Worm (Caenorhabditis elegans): ENCODE data around the gene W04B5.6.

W04B5.6 gene

ce11 chrIII:2410925-2411450, 24.3 kb downstream of the W04B5.6 start, which contains the start of gene mrpl-30:
TSS of gene mrpl-30 (minus strand) at chrIII:2410975.
- peak; percentile 76 for TF ChIP-seq ceh-28 (tag; optimal IDR thresholded peaks at IDR 0.05)
- no peak for TF ChIP-seq nhr-237 (tag; optimal IDR thresholded peaks at IDR 0.05)

ce11 chrIII:2401126-2402123, 33.8 kb downstream of the W04B5.6 start, which contains the start of the genes cic-1 and strm-1:
TSS of gene cic-1 (minus strand) at chrIII:2401221.
TSS of gene strm-1 (plus strand) at chrIII:2402070.
- TF ChIP-seq nfya-1 (tag; optimal IDR thresholded peaks at IDR 0.05; ENCODE audit: insufficient read depth) (peak; percentile 50), pqm-1 (tag; optimal IDR thresholded peaks at IDR 0.05) (peak; percentile 6), egl-5 (tag; optimal IDR thresholded peaks at IDR 0.05) (peak; percentile 27), nhr-67 (tag; optimal IDR thresholded peaks at IDR 0.05) (no peak), pha-4 (tag; optimal IDR thresholded peaks at IDR 0.05) (peak; percentile 56), R02D3.7 (tag; optimal IDR thresholded peaks at IDR 0.05) (peak; percentile 98), ceh-28 (tag; optimal IDR thresholded peaks at IDR 0.05) (peak; percentile 68), hmg-11 (tag; optimal IDR thresholded peaks at IDR 0.05) (peak; percentile 59), lin-15B (tag; optimal IDR thresholded peaks at IDR 0.05) (peak; percentile 69), ceh-82 (tag; optimal IDR thresholded peaks at IDR 0.05) (no peak), lin-39 (tag; optimal IDR thresholded peaks at IDR 0.05) (peak; percentile 22), mdl-1 (tag; optimal IDR thresholded peaks at IDR 0.05) (no peak)

- TF ChIP-seq nfya-1 (tag; optimal IDR thresholded peaks at IDR 0.05; ENCODE audit: insufficient read depth) = no peak
- no peak for TF ChIP-seq ZK546.5 (tag; optimal IDR thresholded peaks at IDR 0.05)
- no peak for TF ChIP-seq ceh-28 (tag; optimal IDR thresholded peaks at IDR 0.05)
- no peak for TF ChIP-seq elt-3 (tag; optimal IDR thresholded peaks at IDR 0.05)
- TF ChIP-seq hmg-11 (tag; optimal IDR thresholded peaks at IDR 0.05) = no peak
- TF ChIP-seq nhr-11 (tag; optimal IDR thresholded peaks at IDR 0.05) = no peak
Observed at ce11 chrIII:2393666-2394154, 41.6 kb downstream of the W04B5.6 start.

- TF ChIP-seq mdl-1 (tag; optimal IDR thresholded peaks at IDR 0.05) = no peak
- peak; percentile 85 for TF ChIP-seq fkh-10 (GFP tag; optimal IDR thresholded peaks at IDR 0.05)
Observed at ce11 chrIII:2391704-2392103, 43.6 kb downstream of the W04B5.6 start.

- TF ChIP-seq nfya-1 (tag; optimal IDR thresholded peaks at IDR 0.05; ENCODE audit: insufficient read depth) (no peak), elt-2 (tag; optimal IDR thresholded peaks at IDR 0.05) (no peak), ceh-28 (tag; optimal IDR thresholded peaks at IDR 0.05) (no peak)
Observed at ce11 chrIII:2386483-2386882, 48.8 kb downstream of the W04B5.6 start, which contains the start of gene H14E04.3. TSS of gene H14E04.3 (minus strand) at chrIII:2386583.
